Worm (Caenorhabditis elegans) whole organism, L2 larva: ENCODE data around the gene uda-1.

Source experiments
- C34F6.9 ChIP-seq: fragments of 150-350 bp; optimal IDR thresholded peaks from 2 replicates; lab custom pipeline; 2014; ENCODE audit warnings: missing biosample characterization, missing genetic modification characterization
- alr-1 ChIP-seq: fragments of 150-350 bp; optimal IDR thresholded peaks from 2 replicates; lab custom pipeline; 2014; ENCODE audit warnings: missing biosample characterization, missing genetic modification characterization
- dmd-4 ChIP-seq: sonication (generic microtip); optimal IDR thresholded peaks from 2 replicates; lab custom pipeline; 2017; ENCODE audit warnings: missing biosample characterization, missing genetic modification characterization
- egl-27 ChIP-seq: sonication (generic microtip); optimal IDR thresholded peaks from 3 replicates; lab custom pipeline; 2017; ENCODE audit warnings: missing biosample characterization, missing genetic modification reagents, missing genetic modification characterization
- elt-1 ChIP-seq: fragments of 150-350 bp; optimal IDR thresholded peaks from 2 replicates; lab custom pipeline; 2014; ENCODE audit warnings: missing biosample characterization, missing genetic modification characterization
- gmeb-1 ChIP-seq: fragments of 150-350 bp; optimal IDR thresholded peaks from 2 replicates; lab custom pipeline; 2014; ENCODE audit warnings: missing biosample characterization, missing genetic modification characterization
- lin-13 ChIP-seq: fragments of 150-350 bp; optimal IDR thresholded peaks from 2 replicates; lab custom pipeline; 2014; ENCODE audit warnings: missing biosample characterization, missing genetic modification reagents, missing genetic modification characterization
- mdl-1 ChIP-seq, 2 experiments: fragments of 150-350 bp in 1 of 2; sonication (generic microtip) in 1 of 2; optimal IDR thresholded peaks; 2 replicates each; lab custom pipeline; 2017; ENCODE audit warnings: missing biosample characterization in 2 of 2, missing genetic modification characterization in 2 of 2
- nhr-129 ChIP-seq: fragments of 150-350 bp; optimal IDR thresholded peaks from 2 replicates; lab custom pipeline; 2014; ENCODE audit warnings: missing biosample characterization, missing genetic modification characterization
- nhr-6 ChIP-seq: fragments of 150-350 bp; optimal IDR thresholded peaks from 2 replicates; lab custom pipeline; 2014; ENCODE audit warnings: missing biosample characterization, missing genetic modification characterization
- nhr-77 ChIP-seq: fragments of 150-350 bp; optimal IDR thresholded peaks from 2 replicates; lab custom pipeline; 2014; ENCODE audit warnings: missing biosample characterization, missing genetic modification characterization
- sma-3 ChIP-seq: sonication (generic microtip); optimal IDR thresholded peaks from 2 replicates; lab custom pipeline; 2016; ENCODE audit warnings: missing genetic modification reagents, missing genetic modification characterization, missing compliant biosample characterization
- unc-39 ChIP-seq: fragments of 150-350 bp; optimal IDR thresholded peaks from 2 replicates; lab custom pipeline; 2014; ENCODE audit warnings: missing biosample characterization, missing genetic modification characterization
- zag-1 ChIP-seq: fragments of 150-350 bp; optimal IDR thresholded peaks from 2 replicates; lab custom pipeline; 2014; ENCODE audit warnings: missing biosample characterization, missing genetic modification characterization

ce11 chrV:10002720-10003119, 1.8 kb upstream of the uda-1 start:
- TF ChIP-seq nhr-129 (tag; lab: Kevin White, UChicago) (peak; percentile 12), nhr-6 (tag; lab: Kevin White, UChicago) (peak; percentile 41), lin-13 (GFP tag; lab: Kevin White, UChicago) (no peak), mdl-1 (tag; optimal IDR thresholded peaks at IDR 0.05; lab: Kevin White, UChicago) (no peak), zag-1 (tag; lab: Kevin White, UChicago) (no peak), dmd-4 (tag; lab: Kevin White, UChicago) (no peak), alr-1 (no peak), elt-1 (tag; lab: Kevin White, UChicago) (no peak), nhr-77 (tag; lab: Kevin White, UChicago) (no peak), C34F6.9 (tag; lab: Kevin White, UChicago) (no peak), sma-3 (no peak), egl-27 (tag; lab: Kevin White, UChicago) (no peak), unc-39 (tag; lab: Kevin White, UChicago) (no peak), gmeb-1 (tag; lab: Kevin White, UChicago) (no peak)
